Worm (Caenorhabditis elegans): Measurements from ENCODE around the gene idpa-2.

- TF ChIP-seq him-1 (tag; optimal IDR thresholded peaks at IDR 0.05) (no peak), W03F9.2 (tag; optimal IDR thresholded peaks at IDR 0.05) (no peak), dao-5 (tag; optimal IDR thresholded peaks at IDR 0.05) (no peak)
Observed at ce11 chrII:8763367-8763766, 29.2 kb downstream of the idpa-2 start.

Data from whole organism, L4/young adult.